Worm (Caenorhabditis elegans) whole organism, midembryonic: ENCODE results near the gene swp-1.
A peak's percentile ranks its signal among the peaks of the same experiment; 100 is the strongest.

Source experiments
- T22C8.4 ChIP-seq: fragments of 200-800 bp; sonication (Bioruptor generic); IDR thresholded peaks from 2 replicates; pipeline ENCODE4 v1.3.6; 2022; ENCODE audit warnings: missing genetic modification characterization, missing compliant biosample characterization
- cog-1 ChIP-seq: sonication (generic microtip); optimal IDR thresholded peaks from 2 replicates; lab custom pipeline; 2016; ENCODE audit warnings: missing genetic modification characterization, missing compliant biosample characterization
- flt-1 ChIP-seq: fragments of 200-800 bp; sonication (Bioruptor generic); IDR thresholded peaks from 2 replicates; pipeline ENCODE4 v1.3.6; 2022; ENCODE audit warnings: missing genetic modification characterization, missing compliant biosample characterization
- klf-2 ChIP-seq: fragments of 200-800 bp; sonication (Bioruptor generic); conservative IDR thresholded peaks from 2 replicates; pipeline ENCODE4 v1.3.6; 2022; ENCODE audit warnings: missing genetic modification reagents, missing genetic modification characterization, missing compliant biosample characterization
- med-1 ChIP-seq: sonication (generic microtip); optimal IDR thresholded peaks from 2 replicates; lab custom pipeline; 2017; ENCODE audit warnings: missing genetic modification characterization, mild to moderate bottlenecking, missing compliant biosample characterization, antibody characterized with exemption, missing genetic modification reagents; ENCODE audit not compliant: insufficient read depth
- ref-1 ChIP-seq: fragments of 200-800 bp; sonication (Bioruptor generic); conservative IDR thresholded peaks from 2 replicates; pipeline ENCODE4 v1.3.6; 2022; ENCODE audit warnings: missing genetic modification reagents, missing genetic modification characterization, missing compliant biosample characterization
- tab-1 ChIP-seq: fragments of 200-800 bp; sonication (Bioruptor generic); IDR thresholded peaks from 2 replicates; pipeline ENCODE4 v1.3.6; 2022; ENCODE audit warnings: missing genetic modification characterization, missing compliant biosample characterization
- ztf-23 ChIP-seq: fragments of 200-800 bp; sonication (Bioruptor generic); IDR thresholded peaks from 2 replicates; pipeline ENCODE4 v1.3.6; 2022; ENCODE audit warnings: missing genetic modification reagents, missing genetic modification characterization, missing compliant biosample characterization
- ztf-29 ChIP-seq: fragments of 200-800 bp; sonication (Bioruptor generic); IDR thresholded peaks from 2 replicates; pipeline ENCODE4 v1.3.6; 2022; ENCODE audit warnings: missing genetic modification reagents, missing genetic modification characterization, missing compliant biosample characterization

swp-1 gene

DNA sequence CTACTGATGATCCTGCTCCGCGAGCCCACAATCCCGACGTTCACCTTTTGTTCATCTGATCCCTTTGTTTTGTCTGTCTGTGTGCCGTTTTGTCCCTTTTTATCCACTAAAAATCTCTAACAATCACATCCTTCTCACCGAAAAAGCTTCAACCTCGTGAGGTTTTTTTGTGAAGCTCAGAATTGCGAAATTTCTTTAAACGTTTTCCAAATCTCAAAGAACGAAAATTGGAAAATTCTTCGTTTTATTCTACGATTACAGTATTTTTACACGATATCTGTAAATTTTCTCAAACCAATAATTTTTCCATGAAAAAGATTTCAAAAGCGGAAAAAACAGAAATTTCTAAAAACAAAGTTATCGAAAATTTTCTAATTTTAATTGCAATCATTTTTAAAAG, 31.1 kb downstream of the swp-1 start:
- TF ChIP-seq klf-2 = no peak
- TF ChIP-seq tab-1 (GFP tag; lab: Robert Waterston, UW) = no peak
- TF ChIP-seq ztf-29 (GFP tag; lab: Robert Waterston, UW) = no peak
- no peak for TF ChIP-seq ref-1 (GFP tag; lab: Robert Waterston, UW)
- no peak for TF ChIP-seq flt-1
- TF ChIP-seq cog-1 = no peak
- no peak for TF ChIP-seq ztf-23 (GFP tag; lab: Robert Waterston, UW)
- TF ChIP-seq med-1 (GFP tag; lab: Kevin White, UChicago) = no peak
- no peak for TF ChIP-seq T22C8.4

- TF ChIP-seq cog-1 = peak; percentile 68
- no peak for TF ChIP-seq tab-1 (GFP tag; lab: Robert Waterston, UW)
- no peak for TF ChIP-seq ref-1 (GFP tag; lab: Robert Waterston, UW)
These were observed 37.3 kb downstream of the swp-1 start for ce11 chrIII:5667952-5668489.

DNA sequence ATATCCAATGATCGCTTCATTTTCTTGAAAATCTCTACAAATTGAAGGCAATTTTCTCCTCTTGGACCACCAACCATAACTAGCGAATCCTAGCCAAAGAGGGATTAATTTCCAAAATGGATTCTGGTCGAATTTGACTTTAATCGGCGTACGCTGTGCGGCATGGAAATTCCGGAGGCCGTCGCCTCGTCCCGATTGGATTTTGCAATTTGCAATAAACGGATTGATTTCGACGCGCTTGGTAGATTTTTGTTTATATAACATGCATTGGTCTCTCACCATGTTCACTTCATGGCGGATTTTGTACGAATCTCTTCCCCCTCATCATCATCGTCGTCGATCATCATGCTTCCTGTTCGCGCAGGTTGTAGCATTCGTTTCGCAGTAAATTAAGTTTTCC, 39.6 kb downstream of the swp-1 start:
- TF ChIP-seq flt-1 (no peak), T22C8.4 (no peak)

ce11 chrIII:5665278-5665677, 40.0 kb downstream of the swp-1 start:
- TF ChIP-seq ztf-29 (GFP tag; lab: Robert Waterston, UW) (no peak), ztf-23 (GFP tag; lab: Robert Waterston, UW) (no peak), klf-2 (no peak), med-1 (GFP tag; lab: Kevin White, UChicago) (no peak), tab-1 (GFP tag; lab: Robert Waterston, UW) (no peak), flt-1 (no peak), cog-1 (no peak), T22C8.4 (no peak), ref-1 (GFP tag; lab: Robert Waterston, UW) (no peak)

DNA sequence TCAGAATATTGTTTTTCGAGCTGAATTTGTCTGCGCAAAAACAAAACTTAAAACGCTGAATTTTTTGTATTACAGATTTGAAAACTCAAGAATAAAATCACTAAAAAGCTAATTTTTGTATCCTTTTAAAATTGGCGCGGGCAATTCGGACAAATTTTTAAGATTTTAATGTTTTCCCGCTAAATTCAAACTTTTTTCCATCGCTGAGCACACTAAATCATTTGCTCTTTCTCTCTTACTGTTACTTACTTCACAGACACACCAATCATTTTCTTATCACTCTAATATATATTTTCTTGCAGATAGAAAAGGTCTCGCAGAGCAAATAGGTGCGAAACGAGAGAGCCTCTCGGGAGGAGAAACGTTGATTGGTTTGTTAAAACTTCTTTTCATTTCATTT, 41.4 kb downstream of the swp-1 start, which contains the start of gene par-3:
Gene par-3, plus strand, starts transcription at position 301 of the 400 bp plus-strand sequence.
- TF ChIP-seq klf-2 = no peak
- TF ChIP-seq ztf-29 (GFP tag; lab: Robert Waterston, UW) = no peak
- TF ChIP-seq flt-1 = no peak

- TF ChIP-seq flt-1 (no peak), klf-2 (no peak), ztf-23 (GFP tag; lab: Robert Waterston, UW) (no peak), ztf-29 (GFP tag; lab: Robert Waterston, UW) (no peak), med-1 (GFP tag; lab: Kevin White, UChicago) (no peak), cog-1 (no peak), ref-1 (GFP tag; lab: Robert Waterston, UW) (no peak), T22C8.4 (no peak), tab-1 (GFP tag; lab: Robert Waterston, UW) (no peak)
These were observed 41.8 kb downstream of the swp-1 start for ce11 chrIII:5663521-5663920.

- TF ChIP-seq med-1 (GFP tag; lab: Kevin White, UChicago) (no peak), ref-1 (GFP tag; lab: Robert Waterston, UW) (no peak), T22C8.4 (no peak), ztf-29 (GFP tag; lab: Robert Waterston, UW) (no peak), flt-1 (no peak), ztf-23 (GFP tag; lab: Robert Waterston, UW) (no peak), tab-1 (GFP tag; lab: Robert Waterston, UW) (no peak), cog-1 (no peak)
These were observed 44.3 kb downstream of the swp-1 start, which contains the start of gene F54E7.6 for ce11 chrIII:5660976-5661375. TSS of gene F54E7.6 (minus strand) at chrIII:5661085.

- TF ChIP-seq med-1 (GFP tag; lab: Kevin White, UChicago) (no peak), ztf-23 (GFP tag; lab: Robert Waterston, UW) (no peak), tab-1 (GFP tag; lab: Robert Waterston, UW) (no peak), klf-2 (no peak), cog-1 (no peak), T22C8.4 (no peak), ztf-29 (GFP tag; lab: Robert Waterston, UW) (no peak), flt-1 (no peak), ref-1 (GFP tag; lab: Robert Waterston, UW) (no peak)
These were observed 48.4 kb downstream of the swp-1 start, which contains the start of gene sdz-21 for ce11 chrIII:5656941-5657340. TSS of gene sdz-21 (minus strand) at chrIII:5657041.

DNA sequence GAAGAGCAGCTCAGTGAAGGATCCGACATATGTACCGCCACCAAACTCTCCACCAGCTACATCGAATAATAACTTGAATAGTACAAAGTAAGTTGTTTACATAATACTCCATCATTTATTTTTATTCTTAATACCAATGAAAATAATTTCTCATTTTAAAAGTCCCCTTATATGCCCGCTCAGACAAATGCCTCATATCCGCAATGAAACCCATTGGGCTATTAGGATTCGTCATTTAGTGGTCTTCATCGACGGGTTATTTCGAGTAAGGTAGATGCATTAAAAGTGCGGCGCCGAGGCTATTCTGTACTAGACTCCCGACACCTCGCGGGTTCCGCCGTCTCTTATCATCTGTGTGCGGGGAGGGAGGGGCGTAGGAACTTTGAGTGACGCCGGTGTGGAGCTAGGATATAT, 51.6 kb downstream of the swp-1 start:
- TF ChIP-seq klf-2 (no peak), ztf-23 (GFP tag; lab: Robert Waterston, UW) (0 out of 2 replicates have a peak, but pooled peaks have one; percentile 13), ztf-29 (GFP tag; lab: Robert Waterston, UW) (no peak)
